Worm (Caenorhabditis elegans) whole organism, mixed stage, embryonic: ENCODE data around the gene srp-7.

Experiments
- bed-3 ChIP-seq: fragments of 200-800 bp; sonication (Bioruptor generic); optimal IDR thresholded peaks from 3 replicates; lab custom pipeline; 2018; ENCODE audit warnings: mild to moderate bottlenecking, missing genetic modification characterization, moderate library complexity, missing compliant biosample characterization
- blmp-1 ChIP-seq: fragments of 150-350 bp; optimal IDR thresholded peaks from 2 replicates; lab custom pipeline; 2014; ENCODE audit warnings: missing biosample characterization, missing genetic modification characterization
- ceh-39 ChIP-seq: fragments of 150-350 bp; optimal IDR thresholded peaks from 2 replicates; lab custom pipeline; 2014; ENCODE audit warnings: missing biosample characterization, missing genetic modification characterization
- ceh-43 ChIP-seq: fragments of 200-800 bp; sonication (Bioruptor generic); optimal IDR thresholded peaks from 2 replicates; lab custom pipeline; 2018; ENCODE audit warnings: mild to moderate bottlenecking, missing genetic modification characterization, moderate library complexity, missing compliant biosample characterization
- ces-1 ChIP-seq: fragments of 150-350 bp; optimal IDR thresholded peaks from 2 replicates; lab custom pipeline; 2014; ENCODE audit warnings: missing biosample characterization, missing genetic modification reagents, missing genetic modification characterization
- cnd-1 ChIP-seq: fragments of 200-800 bp; sonication (Bioruptor generic); optimal IDR thresholded peaks from 2 replicates; lab custom pipeline; 2018; ENCODE audit warnings: mild to moderate bottlenecking, missing genetic modification characterization, missing compliant biosample characterization
- drap-1 ChIP-seq: fragments of 200-800 bp; sonication (Bioruptor generic); optimal IDR thresholded peaks from 3 replicates; lab custom pipeline; 2018; ENCODE audit warnings: mild to moderate bottlenecking, missing genetic modification characterization, missing compliant biosample characterization
- elt-1 ChIP-seq: sonication (generic microtip); optimal IDR thresholded peaks from 2 replicates; lab custom pipeline; 2017; ENCODE audit warnings: missing genetic modification characterization, mild to moderate bottlenecking, missing compliant biosample characterization, antibody characterized with exemption, moderate library complexity, borderline replicate concordance; ENCODE audit not compliant: insufficient read depth
- flh-1 ChIP-seq: fragments of 200-800 bp; sonication (Bioruptor generic); optimal IDR thresholded peaks from 2 replicates; lab custom pipeline; 2018; ENCODE audit warnings: mild to moderate bottlenecking, missing genetic modification characterization, moderate library complexity, missing compliant biosample characterization
- ham-2 ChIP-seq: fragments of 200-800 bp; sonication (Bioruptor generic); optimal IDR thresholded peaks from 2 replicates; lab custom pipeline; 2018; ENCODE audit warnings: mild to moderate bottlenecking, missing genetic modification characterization, missing compliant biosample characterization
- hlh-1 ChIP-seq: fragments of 150-350 bp; optimal IDR thresholded peaks from 2 replicates; lab custom pipeline; 2014; ENCODE audit warnings: missing biosample characterization, missing genetic modification reagents, missing genetic modification characterization
- lin-13 ChIP-seq: fragments of 150-350 bp; optimal IDR thresholded peaks from 2 replicates; lab custom pipeline; 2014; ENCODE audit warnings: missing biosample characterization, missing genetic modification characterization
- lin-32 ChIP-seq: fragments of 200-800 bp; sonication (Bioruptor generic); optimal IDR thresholded peaks from 2 replicates; lab custom pipeline; 2018; ENCODE audit warnings: mild to moderate bottlenecking, missing genetic modification characterization, missing compliant biosample characterization
- lsy-2 ChIP-seq: fragments of 150-350 bp; optimal IDR thresholded peaks from 2 replicates; lab custom pipeline; 2014; ENCODE audit warnings: missing biosample characterization, missing genetic modification characterization
- mab-5 ChIP-seq: fragments of 150-350 bp; optimal IDR thresholded peaks from 2 replicates; lab custom pipeline; 2014; ENCODE audit warnings: missing biosample characterization, missing genetic modification characterization
- mep-1 ChIP-seq: fragments of 150-350 bp; optimal IDR thresholded peaks from 2 replicates; lab custom pipeline; 2017; ENCODE audit warnings: missing biosample characterization, missing genetic modification reagents, missing genetic modification characterization, inconsistent platforms
- mls-2 ChIP-seq: sonication (generic microtip); optimal IDR thresholded peaks from 2 replicates; lab custom pipeline; 2016; ENCODE audit warnings: mild to moderate bottlenecking, missing genetic modification characterization, moderate library complexity, missing compliant biosample characterization
- nhr-12 ChIP-seq: fragments of 150-350 bp; optimal IDR thresholded peaks from 2 replicates; lab custom pipeline; 2014; ENCODE audit warnings: missing biosample characterization, missing genetic modification characterization
- nhr-2 ChIP-seq: fragments of 150-350 bp; optimal IDR thresholded peaks from 2 replicates; lab custom pipeline; 2014; ENCODE audit warnings: missing biosample characterization, missing genetic modification characterization
- nhr-237 ChIP-seq: fragments of 150-350 bp; optimal IDR thresholded peaks from 2 replicates; lab custom pipeline; 2014; ENCODE audit warnings: missing biosample characterization, missing genetic modification characterization
- nhr-28 ChIP-seq: fragments of 150-350 bp; optimal IDR thresholded peaks from 2 replicates; lab custom pipeline; 2014; ENCODE audit warnings: missing biosample characterization, missing genetic modification characterization
- nhr-76 ChIP-seq: sonication (generic microtip); optimal IDR thresholded peaks from 2 replicates; lab custom pipeline; 2017; ENCODE audit warnings: missing biosample characterization, missing genetic modification characterization
- pha-4 ChIP-seq: fragments of 150-350 bp; optimal IDR thresholded peaks from 2 replicates; lab custom pipeline; 2018; ENCODE audit warnings: missing biosample characterization, missing genetic modification reagents, missing genetic modification characterization
- snpc-4 ChIP-seq: fragments of 150-350 bp; optimal IDR thresholded peaks from 2 replicates; lab custom pipeline; 2014; ENCODE audit warnings: missing biosample characterization, missing genetic modification characterization
- sptf-1 ChIP-seq: sonication (generic microtip); optimal IDR thresholded peaks from 2 replicates; lab custom pipeline; 2017; ENCODE audit warnings: mild to moderate bottlenecking, missing genetic modification characterization, moderate library complexity, missing compliant biosample characterization
- tbx-8 ChIP-seq: fragments of 200-800 bp; sonication (Bioruptor generic); optimal IDR thresholded peaks from 2 replicates; lab custom pipeline; 2018; ENCODE audit warnings: mild to moderate bottlenecking, missing genetic modification characterization, moderate library complexity, missing compliant biosample characterization
- unc-39 ChIP-seq: fragments of 150-350 bp; optimal IDR thresholded peaks from 2 replicates; lab custom pipeline; 2014; ENCODE audit warnings: missing biosample characterization, missing genetic modification characterization
- unc-62 ChIP-seq: fragments of 150-350 bp; optimal IDR thresholded peaks from 2 replicates; lab custom pipeline; 2014; ENCODE audit warnings: missing biosample characterization, missing genetic modification reagents, missing genetic modification characterization
- zip-8 ChIP-seq: fragments of 150-350 bp; optimal IDR thresholded peaks from 2 replicates; lab custom pipeline; 2014; ENCODE audit warnings: missing biosample characterization, missing genetic modification characterization
- ztf-11 ChIP-seq: fragments of 150-350 bp; optimal IDR thresholded peaks from 2 replicates; lab custom pipeline; 2014; ENCODE audit warnings: missing biosample characterization, missing genetic modification characterization

The srp-7 gene

ce11 chrV:8196993-8197392 lies 18.1 kb downstream of the srp-7 start:
- TF ChIP-seq nhr-76 (tag; lab: Kevin White, UChicago) (no peak), lsy-2 (tag; lab: Kevin White, UChicago) (no peak), drap-1 (GFP tag; lab: Kevin White, UChicago) (no peak), nhr-28 (tag; lab: Kevin White, UChicago) (no peak), lin-13 (tag; lab: Kevin White, UChicago) (no peak), blmp-1 (no peak), mep-1 (tag; lab: Kevin White, UChicago) (no peak), nhr-237 (tag; lab: Kevin White, UChicago) (no peak), hlh-1 (no peak), ces-1 (GFP tag; lab: Kevin White, UChicago) (no peak), cnd-1 (no peak), ham-2 (GFP tag; lab: Kevin White, UChicago) (no peak), lin-32 (no peak), bed-3 (GFP tag; lab: Kevin White, UChicago) (no peak), nhr-2 (tag; lab: Kevin White, UChicago) (no peak), ztf-11 (tag; lab: Kevin White, UChicago) (no peak), flh-1 (no peak), elt-1 (tag; lab: Kevin White, UChicago) (no peak), ceh-43 (GFP tag; lab: Kevin White, UChicago) (no peak)

ce11 chrV:8198994-8199393 lies 20.1 kb downstream of the srp-7 start, which contains the start of gene F20D6.11:
Gene F20D6.11, minus strand, starts transcription at chrV:8199094.
- no peak for TF ChIP-seq elt-1 (tag; lab: Kevin White, UChicago)
- no peak for TF ChIP-seq unc-62 (GFP tag; lab: Kevin White, UChicago)
- TF ChIP-seq snpc-4: no peak
- TF ChIP-seq unc-39 (tag; lab: Kevin White, UChicago): no peak
- no peak for TF ChIP-seq mab-5
- TF ChIP-seq ceh-39 (tag; lab: Kevin White, UChicago): no peak
- no peak for TF ChIP-seq nhr-237 (tag; lab: Kevin White, UChicago)
- no peak for TF ChIP-seq flh-1
- TF ChIP-seq blmp-1: no peak
- no peak for TF ChIP-seq zip-8 (tag; lab: Kevin White, UChicago)
- TF ChIP-seq drap-1 (GFP tag; lab: Kevin White, UChicago): no peak
- TF ChIP-seq ces-1 (GFP tag; lab: Kevin White, UChicago): no peak
- TF ChIP-seq lin-13 (tag; lab: Kevin White, UChicago): no peak
- no peak for TF ChIP-seq sptf-1 (tag; lab: Kevin White, UChicago)
- no peak for TF ChIP-seq lin-32
- TF ChIP-seq nhr-2 (tag; lab: Kevin White, UChicago): no peak
- no peak for TF ChIP-seq tbx-8 (GFP tag; lab: Kevin White, UChicago)

ce11 chrV:8201229-8201858 lies 22.4 kb downstream of the srp-7 start, which contains the start of gene cri-2:
Gene cri-2, plus strand, starts transcription at chrV:8201808.
- TF ChIP-seq ham-2 (GFP tag; lab: Kevin White, UChicago) (no peak), unc-62 (GFP tag; lab: Kevin White, UChicago) (peak; percentile 68), nhr-76 (tag; lab: Kevin White, UChicago) (no peak), nhr-28 (tag; lab: Kevin White, UChicago) (no peak), nhr-12 (tag; lab: Kevin White, UChicago) (no peak), snpc-4 (no peak)

DNA sequence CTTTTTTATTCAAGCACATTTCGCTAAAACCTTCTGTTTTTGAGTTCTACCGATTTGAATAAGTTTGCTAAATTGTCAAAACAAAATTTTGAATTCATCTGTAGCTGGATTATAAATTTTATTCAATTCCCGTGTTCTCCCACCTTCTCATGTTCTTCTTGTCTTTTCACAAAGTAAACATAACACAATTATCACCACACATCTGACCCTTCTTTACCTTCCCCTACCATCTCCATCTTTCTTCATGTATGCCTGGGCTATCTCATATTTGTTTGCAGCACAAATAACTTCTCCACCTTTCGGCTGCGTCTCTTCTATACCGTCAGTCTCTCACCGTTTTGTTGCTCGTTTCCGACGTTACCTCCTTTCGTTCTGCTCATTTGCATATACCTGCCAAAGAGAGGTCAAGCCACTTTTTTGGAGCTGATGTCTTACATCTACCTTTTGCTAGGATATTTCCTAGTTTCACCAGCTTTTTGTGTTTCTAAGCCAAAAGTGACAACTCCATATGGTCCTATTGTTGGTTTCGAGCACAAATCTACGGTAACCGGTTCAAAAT lies 24.2 kb downstream of the srp-7 start, which contains the start of gene cest-17:
Gene cest-17, plus strand, starts transcription at position 248 of the 559 bp plus-strand sequence.
- TF ChIP-seq pha-4 (peak; percentile 6), nhr-2 (tag; lab: Kevin White, UChicago) (peak; percentile 0), sptf-1 (tag; lab: Kevin White, UChicago) (no peak), flh-1 (no peak), mls-2 (tag; lab: Kevin White, UChicago) (no peak)
- TF ChIP-seq, all 35 proteins: peak for 2

DNA sequence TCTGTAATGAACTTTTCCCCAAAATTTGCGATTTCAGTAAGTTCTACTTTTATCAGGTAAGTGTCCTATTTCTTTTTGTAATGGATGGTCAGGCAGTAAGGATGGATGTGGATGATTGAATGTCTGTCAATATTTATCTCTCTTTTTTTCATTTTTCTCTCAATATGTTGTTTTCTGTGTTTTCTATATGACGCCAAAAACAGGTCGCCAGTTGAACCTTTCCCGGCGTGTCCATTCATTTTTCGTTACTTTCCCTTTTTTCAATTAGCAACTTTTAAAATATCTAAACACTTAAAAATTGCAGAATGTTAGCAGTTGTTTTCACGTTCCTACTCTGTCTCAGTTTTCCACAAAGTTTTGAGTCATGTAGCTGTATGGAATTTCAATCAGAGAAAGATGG lies 28.0 kb downstream of the srp-7 start, which contains the start of gene timp-1:
Gene timp-1, plus strand, starts transcription at position 305 of the 400 bp plus-strand sequence.
- TF ChIP-seq snpc-4 (no peak), zip-8 (tag; lab: Kevin White, UChicago) (peak; percentile 67)
- TF ChIP-seq, all 35 proteins: peak for 1
